Worm (Caenorhabditis elegans) whole organism, L3 larva: ENCODE data around the gene R07E5.17.
A peak's percentile ranks its signal among the peaks of the same experiment; 100 is the strongest.

Source experiments
- R02D3.7 ChIP-seq: fragments of 150-350 bp; optimal IDR thresholded peaks from 2 replicates; lab custom pipeline; 2014; ENCODE audit warnings: missing biosample characterization, missing genetic modification characterization
- ZK546.5 ChIP-seq: sonication (generic microtip); optimal IDR thresholded peaks from 2 replicates; lab custom pipeline; 2017; ENCODE audit warnings: missing biosample characterization, missing genetic modification characterization
- ama-1 ChIP-seq: fragments of 150-350 bp; optimal IDR thresholded peaks from 2 replicates; lab custom pipeline; 2018
- ceh-9 ChIP-seq: sonication (generic microtip); optimal IDR thresholded peaks from 2 replicates; lab custom pipeline; 2018; ENCODE audit warnings: missing biosample characterization, missing genetic modification characterization
- egl-27 ChIP-seq: sonication (generic microtip); optimal IDR thresholded peaks from 4 replicates; lab custom pipeline; 2017; ENCODE audit warnings: missing biosample characterization, missing genetic modification reagents, missing genetic modification characterization
- elt-1 ChIP-seq: fragments of 150-350 bp; optimal IDR thresholded peaks from 2 replicates; lab custom pipeline; 2014; ENCODE audit warnings: missing biosample characterization, missing genetic modification characterization
- elt-2 ChIP-seq: sonication (generic microtip); optimal IDR thresholded peaks from 2 replicates; lab custom pipeline; 2016; ENCODE audit warnings: missing genetic modification reagents, mild to moderate bottlenecking, missing genetic modification characterization, missing compliant biosample characterization
- elt-3 ChIP-seq, 3 experiments: fragments of 150-350 bp in 1 of 3; sonication (generic microtip) in 2 of 3; optimal IDR thresholded peaks; 2 replicates in 2 of 3; 4 replicates in 1 of 3; lab custom pipeline; 2014 to 2017; ENCODE audit warnings: missing biosample characterization in 3 of 3, missing genetic modification characterization in 3 of 3
- eor-1 ChIP-seq, 2 experiments: fragments of 150-350 bp; optimal IDR thresholded peaks; 2 replicates each; lab custom pipeline; 2014 to 2018; ENCODE audit warnings: missing biosample characterization in 2 of 2, missing genetic modification characterization in 2 of 2
- fkh-2 ChIP-seq: fragments of 150-350 bp; optimal IDR thresholded peaks from 2 replicates; lab custom pipeline; 2014; ENCODE audit warnings: missing biosample characterization, missing genetic modification reagents, missing genetic modification characterization
- lin-39 ChIP-seq: fragments of 150-350 bp; optimal IDR thresholded peaks from 2 replicates; lab custom pipeline; 2018; ENCODE audit warnings: missing biosample characterization, missing genetic modification reagents, missing genetic modification characterization
- mdl-1 ChIP-seq: fragments of 150-350 bp; optimal IDR thresholded peaks from 2 replicates; lab custom pipeline; 2014; ENCODE audit warnings: missing biosample characterization, missing genetic modification characterization
- mml-1 ChIP-seq: fragments of 150-350 bp; sonication (generic microtip); optimal IDR thresholded peaks from 3 replicates; lab custom pipeline; 2014; ENCODE audit warnings: missing biosample characterization, missing genetic modification characterization
- nfya-1 ChIP-seq: sonication (generic microtip); optimal IDR thresholded peaks from 2 replicates; lab custom pipeline; 2017; ENCODE audit warnings: missing genetic modification characterization, mild to moderate bottlenecking, missing compliant biosample characterization, antibody characterized with exemption, moderate library complexity; ENCODE audit not compliant: insufficient read depth
- nhr-11 ChIP-seq: fragments of 150-350 bp; optimal IDR thresholded peaks from 2 replicates; lab custom pipeline; 2014; ENCODE audit warnings: missing biosample characterization, missing genetic modification characterization
- nhr-12 ChIP-seq: fragments of 150-350 bp; optimal IDR thresholded peaks from 2 replicates; lab custom pipeline; 2014; ENCODE audit warnings: missing biosample characterization, missing genetic modification characterization
- nhr-25 ChIP-seq: sonication (generic microtip); optimal IDR thresholded peaks from 2 replicates; lab custom pipeline; 2017; ENCODE audit warnings: missing biosample characterization, missing genetic modification characterization
- nhr-28 ChIP-seq: fragments of 150-350 bp; optimal IDR thresholded peaks from 2 replicates; lab custom pipeline; 2014; ENCODE audit warnings: missing biosample characterization, missing genetic modification characterization
- nhr-43 ChIP-seq: sonication (generic microtip); optimal IDR thresholded peaks from 2 replicates; lab custom pipeline; 2016; ENCODE audit warnings: mild to moderate bottlenecking, missing genetic modification characterization, missing compliant biosample characterization; ENCODE audit not compliant: poor library complexity, severe bottlenecking
- nhr-76 ChIP-seq: fragments of 150-350 bp; sonication (generic microtip); optimal IDR thresholded peaks from 5 replicates; lab custom pipeline; 2014; ENCODE audit warnings: missing biosample characterization, missing genetic modification characterization
- nhr-77 ChIP-seq: fragments of 150-350 bp; optimal IDR thresholded peaks from 2 replicates; lab custom pipeline; 2014; ENCODE audit warnings: missing biosample characterization, missing genetic modification characterization
- pqm-1 ChIP-seq: fragments of 150-350 bp; optimal IDR thresholded peaks from 2 replicates; lab custom pipeline; 2017; ENCODE audit warnings: missing biosample characterization, missing genetic modification characterization, inconsistent platforms
- tbx-2 ChIP-seq: sonication (generic microtip); optimal IDR thresholded peaks from 2 replicates; lab custom pipeline; 2016; ENCODE audit warnings: mild to moderate bottlenecking, missing genetic modification characterization, missing compliant biosample characterization
- unc-39 ChIP-seq: sonication (generic microtip); optimal IDR thresholded peaks from 4 replicates; lab custom pipeline; 2017; ENCODE audit warnings: missing biosample characterization, missing genetic modification characterization
- unc-62 ChIP-seq: fragments of 150-350 bp; sonication (generic microtip); optimal IDR thresholded peaks from 4 replicates; lab custom pipeline; 2014; ENCODE audit warnings: missing biosample characterization, missing genetic modification reagents, missing genetic modification characterization
- zag-1 ChIP-seq: fragments of 150-350 bp; optimal IDR thresholded peaks from 2 replicates; lab custom pipeline; 2014; ENCODE audit warnings: missing biosample characterization, missing genetic modification characterization

Gene R07E5.17

ce11 chrIII:4359900-4360299 is 44.3 kb downstream of the R07E5.17 start:
- TF ChIP-seq fkh-2 (tag; lab: Kevin White, UChicago) (no peak), tbx-2 (tag; lab: Kevin White, UChicago) (no peak), nfya-1 (tag; lab: Kevin White, UChicago) (no peak), pqm-1 (tag; lab: Kevin White, UChicago) (no peak), ama-1 (lab: Kevin White, UChicago) (no peak), nhr-43 (tag; lab: Kevin White, UChicago) (no peak), lin-39 (tag; lab: Kevin White, UChicago) (no peak), nhr-28 (tag; lab: Kevin White, UChicago) (no peak), ceh-9 (no peak), elt-3 (tag; optimal IDR thresholded peaks at IDR 0.05; lab: Kevin White, UChicago) (no peak)

- TF ChIP-seq egl-27 (tag; lab: Kevin White, UChicago) = no peak
Measured at ce11 chrIII:4359208-4359607, 45.0 kb downstream of the R07E5.17 start.

- TF ChIP-seq egl-27 (tag; lab: Kevin White, UChicago) (no peak), zag-1 (no peak), nfya-1 (tag; lab: Kevin White, UChicago) (peak; percentile 39), pqm-1 (tag; lab: Kevin White, UChicago) (no peak), nhr-25 (tag; lab: Kevin White, UChicago) (no peak), lin-39 (tag; lab: Kevin White, UChicago) (peak; percentile 36)
Measured at ce11 chrIII:4358345-4358744, 45.9 kb downstream of the R07E5.17 start.

- TF ChIP-seq elt-1 (tag; lab: Kevin White, UChicago) (no peak), pqm-1 (tag; lab: Kevin White, UChicago) (peak; percentile 42), elt-2 (tag; lab: Kevin White, UChicago) (peak; percentile 53)
Measured at ce11 chrIII:4357438-4357837, 46.8 kb downstream of the R07E5.17 start.

ce11 chrIII:4356384-4356783 is 47.9 kb downstream of the R07E5.17 start, which contains the start of gene mnp-1:
Gene mnp-1, plus strand, starts transcription at chrIII:4356594.
- no peak for TF ChIP-seq unc-39 (tag; lab: Kevin White, UChicago)
- TF ChIP-seq mml-1 = no peak
- TF ChIP-seq nhr-76 (tag; lab: Kevin White, UChicago) = no peak
- no peak for TF ChIP-seq elt-3 (tag; optimal IDR thresholded peaks at IDR 0.05; lab: Kevin White, UChicago)
- no peak for TF ChIP-seq nhr-12
- no peak for TF ChIP-seq nhr-11 (tag; lab: Kevin White, UChicago)
- no peak for TF ChIP-seq R02D3.7 (tag; lab: Kevin White, UChicago)
- no peak for TF ChIP-seq mdl-1 (tag; lab: Kevin White, UChicago)
- TF ChIP-seq unc-62 (GFP tag; lab: Kevin White, UChicago) = no peak
- TF ChIP-seq elt-2 (tag; lab: Kevin White, UChicago) = no peak
- TF ChIP-seq nhr-77 (tag; lab: Kevin White, UChicago) = no peak
- TF ChIP-seq eor-1 (tag; optimal IDR thresholded peaks at IDR 0.05; lab: Kevin White, UChicago) = no peak
- no peak for TF ChIP-seq ZK546.5 (tag; lab: Kevin White, UChicago)
- no peak for TF ChIP-seq ama-1 (lab: Kevin White, UChicago)
